Worm (Caenorhabditis elegans) whole organism, L4 larva: ENCODE measurements around the gene clec-265.

Source experiments
- F37D6.2 ChIP-seq: sonication (generic microtip); optimal IDR thresholded peaks from 2 replicates; lab custom pipeline; 2016; ENCODE audit warnings: mild to moderate bottlenecking, missing genetic modification characterization, missing compliant biosample characterization
- Y105C5A.15 ChIP-seq: fragments of 200-800 bp; sonication (Bioruptor generic); IDR thresholded peaks from 2 replicates; pipeline ENCODE4 v1.3.6; 2022; ENCODE audit warnings: missing genetic modification characterization, missing compliant biosample characterization
- Y5F2A.4 ChIP-seq: fragments of 200-800 bp; sonication (Bioruptor generic); optimal IDR thresholded peaks from 2 replicates; lab custom pipeline; 2018; ENCODE audit warnings: mild to moderate bottlenecking, missing genetic modification characterization, missing compliant biosample characterization
- aha-1 ChIP-seq: fragments of 150-350 bp; peaks from one replicate; lab custom pipeline; 2014; ENCODE audit warnings: missing biosample characterization, missing genetic modification characterization
- ceh-82 ChIP-seq: sonication (generic microtip); optimal IDR thresholded peaks from 2 replicates; lab custom pipeline; 2017; ENCODE audit warnings: missing biosample characterization, missing genetic modification characterization
- ces-1 ChIP-seq: fragments of 150-350 bp; sonication (generic microtip); optimal IDR thresholded peaks from 4 replicates; lab custom pipeline; 2014; ENCODE audit warnings: missing biosample characterization, missing genetic modification reagents, missing genetic modification characterization
- daf-19 ChIP-seq: fragments of 200-800 bp; sonication (Bioruptor generic); conservative IDR thresholded peaks from 2 replicates; pipeline ENCODE4 v1.3.6; 2022; ENCODE audit warnings: missing genetic modification characterization, missing compliant biosample characterization
- dmd-6 ChIP-seq: fragments of 200-800 bp; sonication (Bioruptor generic); IDR thresholded peaks from 2 replicates; pipeline ENCODE4 v1.3.6; 2022; ENCODE audit warnings: missing genetic modification reagents, missing genetic modification characterization, missing compliant biosample characterization
- dve-1 ChIP-seq: sonication (generic microtip); optimal IDR thresholded peaks from 2 replicates; lab custom pipeline; 2017; ENCODE audit warnings: antibody characterized with exemption, mild to moderate bottlenecking, missing genetic modification characterization, missing compliant biosample characterization; ENCODE audit not compliant: insufficient read depth
- egl-27 ChIP-seq: sonication (generic microtip); optimal IDR thresholded peaks from 3 replicates; lab custom pipeline; 2017; ENCODE audit warnings: missing biosample characterization, missing genetic modification reagents, missing genetic modification characterization
- gei-8 ChIP-seq: fragments of 200-800 bp; sonication (Bioruptor generic); optimal IDR thresholded peaks from 2 replicates; lab custom pipeline; 2018; ENCODE audit warnings: mild to moderate bottlenecking, missing genetic modification characterization, missing compliant biosample characterization
- hif-1 ChIP-seq, 2 experiments: sonication (generic microtip); optimal IDR thresholded peaks; 2 replicates each; lab custom pipeline; 2016 to 2017; ENCODE audit warnings: missing compliant biosample characterization in 2 of 2, missing genetic modification characterization in 2 of 2, missing genetic modification reagents in 2 of 2, missing genotype in 2 of 2, mild to moderate bottlenecking in 1 of 2
- hmg-1.1 ChIP-seq: fragments of 200-800 bp; sonication (Bioruptor generic); IDR thresholded peaks from 2 replicates; pipeline ENCODE4 v1.3.6; 2022; ENCODE audit warnings: missing genetic modification reagents, missing genetic modification characterization, missing compliant biosample characterization
- jun-1 ChIP-seq: fragments of 150-350 bp; optimal IDR thresholded peaks from 2 replicates; lab custom pipeline; 2014; ENCODE audit warnings: missing biosample characterization, missing genetic modification reagents, missing genetic modification characterization
- lin-1 ChIP-seq: fragments of 200-800 bp; sonication (Bioruptor generic); IDR thresholded peaks from 2 replicates; pipeline ENCODE4 v1.3.6; 2022; ENCODE audit warnings: missing genetic modification reagents, missing genetic modification characterization, missing compliant biosample characterization
- lin-39 ChIP-seq: fragments of 150-350 bp; optimal IDR thresholded peaks from 2 replicates; lab custom pipeline; 2014; ENCODE audit warnings: missing biosample characterization, missing genetic modification reagents, missing genetic modification characterization
- lir-3 ChIP-seq: sonication (generic microtip); optimal IDR thresholded peaks from 2 replicates; lab custom pipeline; 2016; ENCODE audit warnings: mild to moderate bottlenecking, missing genetic modification characterization, missing compliant biosample characterization
- lsy-2 ChIP-seq, 2 experiments: fragments of 150-350 bp in 1 of 2; sonication (generic microtip) in 1 of 2; optimal IDR thresholded peaks; 2 replicates each; lab custom pipeline; 2014 to 2017; ENCODE audit warnings: missing biosample characterization in 2 of 2, missing genetic modification characterization in 2 of 2
- madf-5 ChIP-seq, 2 experiments: fragments of 200-800 bp; sonication (Bioruptor generic); IDR thresholded peaks; 2 replicates each; pipeline ENCODE4 v1.3.6; 2022; ENCODE audit warnings: missing compliant biosample characterization in 2 of 2, missing genetic modification characterization in 2 of 2
- madf-9 ChIP-seq: fragments of 200-800 bp; sonication (Bioruptor generic); conservative IDR thresholded peaks from 2 replicates; pipeline ENCODE4 v1.3.6; 2022; ENCODE audit warnings: missing genetic modification reagents, missing genetic modification characterization, missing compliant biosample characterization
- mdl-1 ChIP-seq, 2 experiments: fragments of 150-350 bp in 1 of 2; sonication (generic microtip) in 1 of 2; optimal IDR thresholded peaks; 2 replicates each; lab custom pipeline; 2014 to 2017; ENCODE audit warnings: missing biosample characterization in 2 of 2, missing genetic modification characterization in 2 of 2
- mep-1 ChIP-seq: fragments of 150-350 bp; sonication (generic microtip); optimal IDR thresholded peaks from 3 replicates; lab custom pipeline; 2014; ENCODE audit warnings: missing biosample characterization, missing genetic modification characterization
- nhr-102 ChIP-seq: sonication (generic microtip); optimal IDR thresholded peaks from 2 replicates; lab custom pipeline; 2016; ENCODE audit warnings: mild to moderate bottlenecking, missing genetic modification characterization, moderate library complexity, missing compliant biosample characterization
- nhr-11 ChIP-seq: fragments of 150-350 bp; optimal IDR thresholded peaks from 2 replicates; lab custom pipeline; 2014; ENCODE audit warnings: missing biosample characterization, missing genetic modification characterization
- nhr-111 ChIP-seq: fragments of 200-800 bp; sonication (Bioruptor generic); optimal IDR thresholded peaks from 2 replicates; lab custom pipeline; 2018; ENCODE audit warnings: mild to moderate bottlenecking, missing genetic modification characterization, missing compliant biosample characterization
- nhr-237 ChIP-seq: sonication (generic microtip); optimal IDR thresholded peaks from 2 replicates; lab custom pipeline; 2017; ENCODE audit warnings: missing biosample characterization, missing genetic modification characterization
- nhr-25 ChIP-seq: sonication (generic microtip); optimal IDR thresholded peaks from 2 replicates; lab custom pipeline; 2017; ENCODE audit warnings: missing genetic modification characterization, mild to moderate bottlenecking, missing compliant biosample characterization, antibody characterized with exemption, moderate library complexity, borderline replicate concordance; ENCODE audit not compliant: insufficient read depth
- nhr-28 ChIP-seq: fragments of 150-350 bp; optimal IDR thresholded peaks from 2 replicates; lab custom pipeline; 2014; ENCODE audit warnings: missing biosample characterization, missing genetic modification characterization
- nhr-6 ChIP-seq: fragments of 150-350 bp; optimal IDR thresholded peaks from 2 replicates; lab custom pipeline; 2014; ENCODE audit warnings: missing biosample characterization, missing genetic modification characterization
- nhr-77 ChIP-seq: fragments of 150-350 bp; optimal IDR thresholded peaks from 2 replicates; lab custom pipeline; 2014; ENCODE audit warnings: missing biosample characterization, missing genetic modification characterization
- pqm-1 ChIP-seq: sonication (generic microtip); optimal IDR thresholded peaks from 2 replicates; lab custom pipeline; 2017; ENCODE audit warnings: missing biosample characterization, missing genetic modification characterization
- rbr-2 ChIP-seq: sonication (generic microtip); optimal IDR thresholded peaks from 2 replicates; lab custom pipeline; 2016; ENCODE audit warnings: missing genotype, missing genetic modification characterization, missing compliant biosample characterization
- snpc-1.2 ChIP-seq: fragments of 200-800 bp; sonication (Bioruptor generic); IDR thresholded peaks from 2 replicates; pipeline ENCODE4 v1.3.6; 2022; ENCODE audit warnings: missing genetic modification reagents, missing genetic modification characterization, missing compliant biosample characterization
- tag-97 ChIP-seq: fragments of 200-800 bp; sonication (Bioruptor generic); IDR thresholded peaks from 2 replicates; pipeline ENCODE4 v1.3.6; 2022; ENCODE audit warnings: missing genetic modification characterization, missing compliant biosample characterization
- tra-1 ChIP-seq: fragments of 200-800 bp; sonication (Bioruptor generic); IDR thresholded peaks from 2 replicates; pipeline ENCODE4 v1.3.6; 2022; ENCODE audit warnings: missing genetic modification reagents, missing genetic modification characterization, missing compliant biosample characterization
- unc-39 ChIP-seq: sonication (generic microtip); optimal IDR thresholded peaks from 2 replicates; lab custom pipeline; 2017; ENCODE audit warnings: missing biosample characterization, missing genetic modification characterization
- ztf-7 ChIP-seq: fragments of 150-350 bp; optimal IDR thresholded peaks from 2 replicates; lab custom pipeline; 2014; ENCODE audit warnings: missing biosample characterization, missing genetic modification characterization

Gene clec-265

ce11 chrX:3019996-3020395 is 11.6 kb upstream of the clec-265 start (continued):
- TF ChIP-seq jun-1: no peak
- TF ChIP-seq madf-9: no peak
- no peak for TF ChIP-seq ztf-7 (tag; lab: Kevin White, UChicago)
- no peak for TF ChIP-seq lir-3
- TF ChIP-seq Y5F2A.4 (GFP tag; lab: Kevin White, UChicago): no peak
- no peak for TF ChIP-seq aha-1
- no peak for TF ChIP-seq ceh-82 (tag; lab: Kevin White, UChicago)
- peak; percentile 55 for TF ChIP-seq nhr-28 (tag; lab: Kevin White, UChicago)
- no peak for TF ChIP-seq mep-1 (tag; lab: Kevin White, UChicago)
- no peak for TF ChIP-seq nhr-77 (tag; lab: Kevin White, UChicago)
- peak in 1 of 2 experiments; percentile 57 for TF ChIP-seq mdl-1 (tag; optimal IDR thresholded peaks at IDR 0.05; lab: Kevin White, UChicago)
- TF ChIP-seq snpc-1.2: no peak
- no peak for TF ChIP-seq F37D6.2 (tag; lab: Kevin White, UChicago)
- no peak for TF ChIP-seq lin-1
- TF ChIP-seq nhr-6 (tag; lab: Kevin White, UChicago): no peak
- no peak for TF ChIP-seq hif-1 (tag; optimal IDR thresholded peaks at IDR 0.05; lab: Kevin White, UChicago)
- TF ChIP-seq pqm-1: no peak
- no peak for TF ChIP-seq rbr-2 (tag; lab: Kevin White, UChicago)
- no peak for TF ChIP-seq nhr-25 (tag; lab: Kevin White, UChicago)
- TF ChIP-seq nhr-102 (tag; lab: Kevin White, UChicago): no peak
- no peak for TF ChIP-seq nhr-237
- TF ChIP-seq lsy-2 (tag; optimal IDR thresholded peaks at IDR 0.05; lab: Kevin White, UChicago): peak in 1 of 2 experiments; percentile 7
- TF ChIP-seq gei-8: no peak
- no peak for TF ChIP-seq tag-97
- no peak for TF ChIP-seq daf-19 (GFP tag; lab: Robert Waterston, UW)
- no peak for TF ChIP-seq ces-1 (GFP tag; lab: Kevin White, UChicago)
- no peak for TF ChIP-seq egl-27 (tag; lab: Kevin White, UChicago)
- TF ChIP-seq tra-1 (GFP tag; lab: Robert Waterston, UW): 0 out of 2 replicates have a peak, but pooled peaks have one; percentile 41
- TF ChIP-seq Y105C5A.15 (GFP tag; lab: Robert Waterston, UW): no peak
- TF ChIP-seq nhr-11 (tag; lab: Kevin White, UChicago): no peak
- no peak for TF ChIP-seq lin-39
- TF ChIP-seq dve-1 (tag; lab: Kevin White, UChicago): no peak
- peak; percentile 75 for TF ChIP-seq dmd-6 (GFP tag; lab: Robert Waterston, UW)
- TF ChIP-seq nhr-111 (GFP tag; lab: Kevin White, UChicago): no peak

- no peak for TF ChIP-seq nhr-28 (tag; lab: Kevin White, UChicago)
- TF ChIP-seq nhr-237: no peak
- no peak for TF ChIP-seq hmg-1.1 (GFP tag; lab: Robert Waterston, UW)
- peak; percentile 47; the same call in 1 of the 2 replicates for TF ChIP-seq dmd-6 (GFP tag; lab: Robert Waterston, UW)
Observed at ce11 chrX:3021466-3021865, 10.1 kb upstream of the clec-265 start.

DNA sequence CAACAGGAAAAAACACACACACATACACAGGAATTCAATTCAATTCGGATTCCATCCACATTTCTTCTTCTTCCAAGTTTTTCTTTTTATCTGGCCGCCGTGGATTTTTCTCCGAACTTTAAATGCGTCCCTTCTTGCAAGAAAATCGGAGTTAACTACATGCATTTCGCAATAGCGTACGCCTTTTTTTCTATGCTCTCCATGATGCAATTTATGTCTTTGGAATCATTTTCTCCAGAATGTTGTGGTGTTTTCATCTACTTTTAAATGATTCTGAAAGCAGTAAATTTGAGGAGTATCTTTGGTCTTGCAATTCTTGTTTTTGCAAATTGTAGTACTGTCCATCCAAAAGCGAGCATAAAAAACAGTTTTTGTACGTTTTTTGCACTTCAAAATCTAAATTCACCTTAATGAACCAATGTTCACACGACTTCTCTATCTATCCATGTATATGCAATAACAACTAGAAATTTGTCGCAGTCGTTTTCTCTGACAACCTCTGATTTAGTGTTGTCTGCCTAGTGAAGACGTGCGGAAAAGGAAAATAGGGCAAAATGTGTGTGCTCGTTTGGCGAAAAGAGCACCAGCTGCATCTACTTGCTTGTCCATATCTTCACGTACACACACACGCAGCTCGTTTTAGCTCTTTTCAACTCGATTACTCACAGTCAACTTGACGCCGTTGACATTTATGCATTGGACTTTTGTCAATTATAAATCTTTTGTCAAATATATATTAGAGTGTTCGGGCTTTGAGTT is 9.1 kb upstream of the clec-265 start:
- TF ChIP-seq tra-1 (GFP tag; lab: Robert Waterston, UW) (0 out of 2 replicates have a peak, but pooled peaks have one; percentile 14), lsy-2 (tag; optimal IDR thresholded peaks at IDR 0.05; lab: Kevin White, UChicago) (peak in 1 of 2 experiments; percentile 34), aha-1 (peak; percentile 100), hmg-1.1 (GFP tag; lab: Robert Waterston, UW) (0 out of 2 replicates have a peak, but pooled peaks have one; percentile 18), mep-1 (tag; lab: Kevin White, UChicago) (peak; percentile 30), hif-1 (tag; optimal IDR thresholded peaks at IDR 0.05; lab: Kevin White, UChicago) (peak in 1 of 2 experiments; percentile 97), unc-39 (tag; lab: Kevin White, UChicago) (no peak), snpc-1.2 (no peak), madf-5 (GFP tag; IDR thresholded peaks at IDR 0.05; lab: Robert Waterston, UW) (no peak)
- TF ChIP-seq, all 104 proteins: peak for 6
